Worm (Caenorhabditis elegans): Measurements from ENCODE around the gene catp-5.

catp-5 gene

ce11 chrX:8098813-8099360 is at the start of gene catp-5:
Gene catp-5, minus strand, starts transcription at chrX:8098863.
- TF ChIP-seq nhr-28 (tag; optimal IDR thresholded peaks at IDR 0.05) (no peak), zip-8 (tag; optimal IDR thresholded peaks at IDR 0.05) (no peak), lsy-2 (tag; optimal IDR thresholded peaks at IDR 0.05) (no peak), ceh-43 (GFP tag; optimal IDR thresholded peaks at IDR 0.05) (no peak), mab-5 (tag; optimal IDR thresholded peaks at IDR 0.05) (no peak), nhr-237 (tag; optimal IDR thresholded peaks at IDR 0.05) (no peak), flh-1 (GFP tag; optimal IDR thresholded peaks at IDR 0.05) (no peak), ceh-83 (GFP tag; optimal IDR thresholded peaks at IDR 0.05) (no peak), snpc-4 (tag; optimal IDR thresholded peaks at IDR 0.05) (no peak), nhr-76 (tag; optimal IDR thresholded peaks at IDR 0.05) (no peak)

ce11 chrX:8147398-8147797 is 48.7 kb upstream of the catp-5 start, which contains the start of gene C02B8.1:
Gene C02B8.1, plus strand, starts transcription at chrX:8147698.
- no peak for TF ChIP-seq lin-32 (GFP tag; optimal IDR thresholded peaks at IDR 0.05)
- TF ChIP-seq hlh-1 (tag; optimal IDR thresholded peaks at IDR 0.05), result no peak
- no peak for TF ChIP-seq zip-8 (tag; optimal IDR thresholded peaks at IDR 0.05)

- TF ChIP-seq nhr-2 (tag; optimal IDR thresholded peaks at IDR 0.05), result no peak
- no peak for TF ChIP-seq lin-13 (tag; optimal IDR thresholded peaks at IDR 0.05)
- TF ChIP-seq ceh-39 (tag; optimal IDR thresholded peaks at IDR 0.05), result no peak
- no peak for TF ChIP-seq mep-1 (tag; optimal IDR thresholded peaks at IDR 0.05)
- no peak for TF ChIP-seq blmp-1 (tag; optimal IDR thresholded peaks at IDR 0.05)
- TF ChIP-seq nhr-28 (tag; optimal IDR thresholded peaks at IDR 0.05), result no peak
- no peak for TF ChIP-seq drap-1 (GFP tag; optimal IDR thresholded peaks at IDR 0.05)
- TF ChIP-seq sptf-1 (tag; optimal IDR thresholded peaks at IDR 0.05), result no peak
- TF ChIP-seq unc-39 (tag; optimal IDR thresholded peaks at IDR 0.05), result no peak
- TF ChIP-seq ham-2 (GFP tag; optimal IDR thresholded peaks at IDR 0.05), result no peak
- TF ChIP-seq unc-62 (GFP tag; optimal IDR thresholded peaks at IDR 0.05), result no peak
- no peak for TF ChIP-seq snpc-4 (tag; optimal IDR thresholded peaks at IDR 0.05)
- TF ChIP-seq nhr-76 (tag; optimal IDR thresholded peaks at IDR 0.05), result no peak
- no peak for TF ChIP-seq zip-8 (tag; optimal IDR thresholded peaks at IDR 0.05)
- TF ChIP-seq lin-32 (GFP tag; optimal IDR thresholded peaks at IDR 0.05), result no peak
- no peak for TF ChIP-seq tbx-8 (GFP tag; optimal IDR thresholded peaks at IDR 0.05)
- no peak for TF ChIP-seq lsy-2 (tag; optimal IDR thresholded peaks at IDR 0.05)
- no peak for TF ChIP-seq cnd-1 (tag; optimal IDR thresholded peaks at IDR 0.05)
- TF ChIP-seq M03D4.4 (tag; optimal IDR thresholded peaks at IDR 0.05), result no peak
These were observed 40.5 kb upstream of the catp-5 start, which contains the start of gene C02B8.3 for ce11 chrX:8139146-8139545. Gene C02B8.3, plus strand, starts transcription at chrX:8139446.

DNA sequence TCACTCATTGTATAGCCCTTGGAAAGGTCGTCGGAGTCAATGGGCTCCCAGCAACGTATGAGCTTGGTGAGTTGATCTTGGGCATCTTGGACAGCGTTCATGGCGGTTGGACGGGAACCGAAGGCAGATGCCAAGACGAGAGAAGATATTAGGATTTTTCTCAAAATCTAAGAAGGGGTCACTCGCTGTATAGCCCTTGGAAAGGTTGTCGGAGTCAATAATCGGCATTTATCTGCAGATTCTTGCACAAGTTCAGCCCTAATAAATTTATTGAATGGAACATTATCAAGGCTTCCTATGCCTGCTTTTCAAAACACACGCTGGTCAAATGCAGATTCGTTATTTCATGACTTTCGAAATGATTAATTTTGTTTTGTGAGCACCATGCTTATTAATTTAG is 39.1 kb upstream of the catp-5 start, which contains the start of gene C02B8.7:
Gene C02B8.7 (minus strand): TSS at position 101 of the 400 bp plus-strand sequence.
- TF ChIP-seq bed-3 (GFP tag; optimal IDR thresholded peaks at IDR 0.05) (no peak), ceh-83 (GFP tag; optimal IDR thresholded peaks at IDR 0.05) (no peak), nhr-237 (tag; optimal IDR thresholded peaks at IDR 0.05) (no peak), ceh-43 (GFP tag; optimal IDR thresholded peaks at IDR 0.05) (no peak), lin-13 (tag; optimal IDR thresholded peaks at IDR 0.05) (no peak), M03D4.4 (tag; optimal IDR thresholded peaks at IDR 0.05) (no peak), hlh-1 (tag; optimal IDR thresholded peaks at IDR 0.05) (no peak), nhr-28 (tag; optimal IDR thresholded peaks at IDR 0.05) (no peak), zip-8 (tag; optimal IDR thresholded peaks at IDR 0.05) (no peak), pha-4 (tag; optimal IDR thresholded peaks at IDR 0.05) (no peak), elt-3 (tag; optimal IDR thresholded peaks at IDR 0.05) (no peak)

ce11 chrX:8136276-8136891 is 37.7 kb upstream of the catp-5 start, which contains the start of gene C02B8.6:
Gene C02B8.6, minus strand, starts transcription at chrX:8136326.
- TF ChIP-seq mep-1 (tag; optimal IDR thresholded peaks at IDR 0.05) (peak; percentile 56), elt-3 (tag; optimal IDR thresholded peaks at IDR 0.05) (no peak), hlh-1 (tag; optimal IDR thresholded peaks at IDR 0.05) (peak; percentile 64), nhr-28 (tag; optimal IDR thresholded peaks at IDR 0.05) (no peak), pha-4 (tag; optimal IDR thresholded peaks at IDR 0.05) (peak; percentile 80), sptf-1 (tag; optimal IDR thresholded peaks at IDR 0.05) (no peak), unc-62 (GFP tag; optimal IDR thresholded peaks at IDR 0.05) (peak; percentile 20), nhr-237 (tag; optimal IDR thresholded peaks at IDR 0.05) (peak; percentile 19), ceh-43 (GFP tag; optimal IDR thresholded peaks at IDR 0.05) (no peak), ham-2 (GFP tag; optimal IDR thresholded peaks at IDR 0.05) (peak; percentile 1), nhr-76 (tag; optimal IDR thresholded peaks at IDR 0.05) (no peak), unc-120 (tag; optimal IDR thresholded peaks at IDR 0.05; ENCODE audit: poor library complexity, severe bottlenecking) (peak; percentile 10), ces-1 (GFP tag; optimal IDR thresholded peaks at IDR 0.05) (no peak), ceh-39 (tag; optimal IDR thresholded peaks at IDR 0.05) (peak; percentile 93), bed-3 (GFP tag; optimal IDR thresholded peaks at IDR 0.05) (no peak), zip-8 (tag; optimal IDR thresholded peaks at IDR 0.05) (no peak)
